Worm (Caenorhabditis elegans) whole organism, mixed stage, embryonic: Measurements from ENCODE around the gene sri-24.
"Not testable (repeated sequence)": the region's sequence is repeated elsewhere in the genome, so short reads cannot be mapped to it uniquely, and the experiment has no call there.

Experiments used
- M03D4.4 ChIP-seq: sonication (generic microtip); optimal IDR thresholded peaks from 2 replicates; lab custom pipeline; 2017; ENCODE audit warnings: mild to moderate bottlenecking, missing genetic modification characterization, missing compliant biosample characterization
- blmp-1 ChIP-seq: fragments of 150-350 bp; optimal IDR thresholded peaks from 2 replicates; lab custom pipeline; 2014; ENCODE audit warnings: missing biosample characterization, missing genetic modification characterization
- ceh-39 ChIP-seq: fragments of 150-350 bp; optimal IDR thresholded peaks from 2 replicates; lab custom pipeline; 2014; ENCODE audit warnings: missing biosample characterization, missing genetic modification characterization
- ceh-43 ChIP-seq: fragments of 200-800 bp; sonication (Bioruptor generic); optimal IDR thresholded peaks from 2 replicates; lab custom pipeline; 2018; ENCODE audit warnings: mild to moderate bottlenecking, missing genetic modification characterization, moderate library complexity, missing compliant biosample characterization
- ceh-83 ChIP-seq: fragments of 200-800 bp; sonication (Bioruptor generic); optimal IDR thresholded peaks from 2 replicates; lab custom pipeline; 2018; ENCODE audit warnings: mild to moderate bottlenecking, missing genetic modification characterization, missing compliant biosample characterization
- ces-1 ChIP-seq: fragments of 150-350 bp; optimal IDR thresholded peaks from 2 replicates; lab custom pipeline; 2014; ENCODE audit warnings: missing biosample characterization, missing genetic modification reagents, missing genetic modification characterization
- cnd-1 ChIP-seq: fragments of 200-800 bp; sonication (Bioruptor generic); optimal IDR thresholded peaks from 2 replicates; lab custom pipeline; 2018; ENCODE audit warnings: mild to moderate bottlenecking, missing genetic modification characterization, missing compliant biosample characterization
- drap-1 ChIP-seq: fragments of 200-800 bp; sonication (Bioruptor generic); optimal IDR thresholded peaks from 3 replicates; lab custom pipeline; 2018; ENCODE audit warnings: mild to moderate bottlenecking, missing genetic modification characterization, missing compliant biosample characterization
- elt-1 ChIP-seq: sonication (generic microtip); optimal IDR thresholded peaks from 2 replicates; lab custom pipeline; 2017; ENCODE audit warnings: missing genetic modification characterization, mild to moderate bottlenecking, missing compliant biosample characterization, antibody characterized with exemption, moderate library complexity, borderline replicate concordance; ENCODE audit not compliant: insufficient read depth
- elt-3 ChIP-seq: fragments of 150-350 bp; optimal IDR thresholded peaks from 2 replicates; lab custom pipeline; 2014; ENCODE audit warnings: missing biosample characterization, missing genetic modification characterization
- flh-1 ChIP-seq: fragments of 200-800 bp; sonication (Bioruptor generic); optimal IDR thresholded peaks from 2 replicates; lab custom pipeline; 2018; ENCODE audit warnings: mild to moderate bottlenecking, missing genetic modification characterization, moderate library complexity, missing compliant biosample characterization
- hlh-1 ChIP-seq: fragments of 150-350 bp; optimal IDR thresholded peaks from 2 replicates; lab custom pipeline; 2014; ENCODE audit warnings: missing biosample characterization, missing genetic modification reagents, missing genetic modification characterization
- lin-13 ChIP-seq: fragments of 150-350 bp; optimal IDR thresholded peaks from 2 replicates; lab custom pipeline; 2014; ENCODE audit warnings: missing biosample characterization, missing genetic modification characterization
- lin-32 ChIP-seq: fragments of 200-800 bp; sonication (Bioruptor generic); optimal IDR thresholded peaks from 2 replicates; lab custom pipeline; 2018; ENCODE audit warnings: mild to moderate bottlenecking, missing genetic modification characterization, missing compliant biosample characterization
- lsy-2 ChIP-seq: fragments of 150-350 bp; optimal IDR thresholded peaks from 2 replicates; lab custom pipeline; 2014; ENCODE audit warnings: missing biosample characterization, missing genetic modification characterization
- mep-1 ChIP-seq: fragments of 150-350 bp; optimal IDR thresholded peaks from 2 replicates; lab custom pipeline; 2017; ENCODE audit warnings: missing biosample characterization, missing genetic modification reagents, missing genetic modification characterization, inconsistent platforms
- mls-2 ChIP-seq: sonication (generic microtip); optimal IDR thresholded peaks from 2 replicates; lab custom pipeline; 2016; ENCODE audit warnings: mild to moderate bottlenecking, missing genetic modification characterization, moderate library complexity, missing compliant biosample characterization
- nhr-12 ChIP-seq: fragments of 150-350 bp; optimal IDR thresholded peaks from 2 replicates; lab custom pipeline; 2014; ENCODE audit warnings: missing biosample characterization, missing genetic modification characterization
- nhr-2 ChIP-seq: fragments of 150-350 bp; optimal IDR thresholded peaks from 2 replicates; lab custom pipeline; 2014; ENCODE audit warnings: missing biosample characterization, missing genetic modification characterization
- nhr-237 ChIP-seq: fragments of 150-350 bp; optimal IDR thresholded peaks from 2 replicates; lab custom pipeline; 2014; ENCODE audit warnings: missing biosample characterization, missing genetic modification characterization
- nhr-28 ChIP-seq: fragments of 150-350 bp; optimal IDR thresholded peaks from 2 replicates; lab custom pipeline; 2014; ENCODE audit warnings: missing biosample characterization, missing genetic modification characterization
- nhr-76 ChIP-seq: sonication (generic microtip); optimal IDR thresholded peaks from 2 replicates; lab custom pipeline; 2017; ENCODE audit warnings: missing biosample characterization, missing genetic modification characterization
- pha-4 ChIP-seq: fragments of 150-350 bp; optimal IDR thresholded peaks from 2 replicates; lab custom pipeline; 2018; ENCODE audit warnings: missing biosample characterization, missing genetic modification reagents, missing genetic modification characterization
- sem-2 ChIP-seq: fragments of 200-800 bp; sonication (Bioruptor generic); optimal IDR thresholded peaks from 2 replicates; lab custom pipeline; 2018; ENCODE audit warnings: mild to moderate bottlenecking, missing genetic modification characterization, missing compliant biosample characterization
- snpc-4 ChIP-seq: fragments of 150-350 bp; optimal IDR thresholded peaks from 2 replicates; lab custom pipeline; 2014; ENCODE audit warnings: missing biosample characterization, missing genetic modification characterization
- sptf-1 ChIP-seq: sonication (generic microtip); optimal IDR thresholded peaks from 2 replicates; lab custom pipeline; 2017; ENCODE audit warnings: mild to moderate bottlenecking, missing genetic modification characterization, moderate library complexity, missing compliant biosample characterization
- tbx-8 ChIP-seq: fragments of 200-800 bp; sonication (Bioruptor generic); optimal IDR thresholded peaks from 2 replicates; lab custom pipeline; 2018; ENCODE audit warnings: mild to moderate bottlenecking, missing genetic modification characterization, moderate library complexity, missing compliant biosample characterization
- unc-120 ChIP-seq: sonication (generic microtip); optimal IDR thresholded peaks from 2 replicates; lab custom pipeline; 2017; ENCODE audit warnings: missing genetic modification characterization, missing compliant biosample characterization; ENCODE audit not compliant: poor library complexity, severe bottlenecking
- unc-62 ChIP-seq: fragments of 150-350 bp; optimal IDR thresholded peaks from 2 replicates; lab custom pipeline; 2014; ENCODE audit warnings: missing biosample characterization, missing genetic modification reagents, missing genetic modification characterization
- zip-8 ChIP-seq: fragments of 150-350 bp; optimal IDR thresholded peaks from 2 replicates; lab custom pipeline; 2014; ENCODE audit warnings: missing biosample characterization, missing genetic modification characterization
- ztf-11 ChIP-seq: fragments of 150-350 bp; optimal IDR thresholded peaks from 2 replicates; lab custom pipeline; 2014; ENCODE audit warnings: missing biosample characterization, missing genetic modification characterization

sri-24 gene

DNA sequence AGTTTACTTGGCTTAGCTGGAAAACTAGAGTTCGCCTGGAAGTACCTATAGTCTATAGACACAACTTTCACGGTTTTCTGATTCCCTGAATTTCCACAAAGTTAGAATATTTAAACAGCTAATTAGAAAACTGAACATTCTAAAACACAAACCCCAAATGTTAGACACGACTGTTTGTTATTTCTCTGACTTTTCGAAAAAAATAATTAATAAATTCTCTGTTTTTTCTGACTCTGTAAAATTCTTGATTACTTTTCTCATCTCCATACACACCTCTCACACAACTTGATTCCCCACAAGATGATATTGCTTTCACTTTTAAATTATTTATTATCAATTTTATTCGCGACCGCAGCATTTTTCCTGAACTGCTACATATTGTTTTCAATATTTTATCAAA is 41.6 kb downstream of the sri-24 start, which contains the start of gene srbc-75:
Gene srbc-75 (plus strand): TSS at position 301 of the 400 bp plus-strand sequence.
- TF ChIP-seq ztf-11 (tag; lab: Kevin White, UChicago), result no peak
- no peak for TF ChIP-seq cnd-1 (tag; lab: Kevin White, UChicago)
- TF ChIP-seq sptf-1, result no peak
- TF ChIP-seq ceh-83 (GFP tag; lab: Kevin White, UChicago), result no peak
- TF ChIP-seq ces-1 (GFP tag; lab: Kevin White, UChicago), result no peak
- TF ChIP-seq unc-62 (GFP tag; lab: Kevin White, UChicago), result no peak
- no peak for TF ChIP-seq lin-13 (tag; lab: Kevin White, UChicago)
- TF ChIP-seq sem-2, result no peak
- TF ChIP-seq lin-32, result no peak
- no peak for TF ChIP-seq drap-1 (GFP tag; lab: Kevin White, UChicago)
- TF ChIP-seq tbx-8 (GFP tag; lab: Kevin White, UChicago), result no peak
- TF ChIP-seq unc-120, result no peak
- no peak for TF ChIP-seq snpc-4 (tag; lab: Kevin White, UChicago)
- no peak for TF ChIP-seq elt-1 (tag; lab: Kevin White, UChicago)
- no peak for TF ChIP-seq zip-8 (tag; lab: Kevin White, UChicago)
- no peak for TF ChIP-seq ceh-39
- no peak for TF ChIP-seq pha-4 (tag; lab: Kevin White, UChicago)
- no peak for TF ChIP-seq mep-1 (tag; lab: Kevin White, UChicago)
- TF ChIP-seq blmp-1 (tag; lab: Kevin White, UChicago), result no peak
- no peak for TF ChIP-seq elt-3 (tag; lab: Kevin White, UChicago)
- TF ChIP-seq, all 35 proteins: peak for 0

DNA sequence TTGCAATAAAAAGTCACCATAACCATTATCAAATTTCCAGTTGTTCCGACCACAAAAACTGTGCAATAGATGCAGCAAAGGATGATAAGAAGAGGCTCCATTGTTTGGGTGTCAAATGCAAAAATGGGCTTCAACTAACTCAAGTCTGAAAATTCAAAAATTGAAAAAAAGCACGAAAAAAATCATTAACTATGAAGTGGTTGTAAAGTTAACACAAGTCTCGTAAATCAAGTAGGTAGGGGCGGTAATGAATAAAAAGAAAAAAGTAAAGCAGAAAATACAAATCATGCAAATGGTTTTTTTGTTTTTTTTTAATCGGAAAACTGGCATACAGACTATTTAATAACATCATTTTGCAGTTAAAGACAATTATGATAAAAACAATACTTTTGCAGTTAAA is 44.7 kb downstream of the sri-24 start, which contains the start of gene srsx-39:
Gene srsx-39 (minus strand): TSS at position 101 of the 400 bp plus-strand sequence.
- TF ChIP-seq cnd-1 (tag; lab: Kevin White, UChicago); unc-62 (GFP tag; lab: Kevin White, UChicago); nhr-12 (tag; lab: Kevin White, UChicago): not testable (repeated sequence)

DNA sequence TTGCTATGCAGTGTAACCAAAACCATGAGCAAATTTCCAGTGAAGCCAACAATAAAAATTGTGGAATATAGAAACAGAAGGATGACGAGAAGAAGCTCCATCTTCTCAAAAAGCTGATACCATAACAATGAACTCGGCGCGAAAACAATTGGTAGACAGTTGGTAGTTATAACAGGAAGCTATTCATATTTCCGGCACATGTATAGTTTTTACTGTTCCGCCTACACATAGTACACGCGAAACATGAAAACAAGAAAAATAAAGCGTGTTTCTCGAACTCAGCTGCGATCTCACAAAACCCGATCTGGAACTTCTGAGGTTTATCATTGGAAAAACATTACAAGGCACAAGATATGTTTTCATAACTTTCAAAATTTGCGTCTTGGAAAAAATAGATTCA is 47.1 kb downstream of the sri-24 start, which contains the start of gene srsx-37:
Gene srsx-37 (minus strand): TSS at position 101 of the 400 bp plus-strand sequence.
- TF ChIP-seq mls-2 (tag; lab: Kevin White, UChicago) (no peak), nhr-28 (tag; lab: Kevin White, UChicago) (no peak), unc-120 (no peak), nhr-237 (tag; lab: Kevin White, UChicago) (no peak), zip-8 (tag; lab: Kevin White, UChicago) (no peak), lin-32 (no peak), blmp-1 (tag; lab: Kevin White, UChicago) (no peak), M03D4.4 (tag; lab: Kevin White, UChicago) (no peak), cnd-1 (tag; lab: Kevin White, UChicago) (no peak), flh-1 (GFP tag; lab: Kevin White, UChicago) (no peak), hlh-1 (tag; lab: Kevin White, UChicago) (no peak)

DNA sequence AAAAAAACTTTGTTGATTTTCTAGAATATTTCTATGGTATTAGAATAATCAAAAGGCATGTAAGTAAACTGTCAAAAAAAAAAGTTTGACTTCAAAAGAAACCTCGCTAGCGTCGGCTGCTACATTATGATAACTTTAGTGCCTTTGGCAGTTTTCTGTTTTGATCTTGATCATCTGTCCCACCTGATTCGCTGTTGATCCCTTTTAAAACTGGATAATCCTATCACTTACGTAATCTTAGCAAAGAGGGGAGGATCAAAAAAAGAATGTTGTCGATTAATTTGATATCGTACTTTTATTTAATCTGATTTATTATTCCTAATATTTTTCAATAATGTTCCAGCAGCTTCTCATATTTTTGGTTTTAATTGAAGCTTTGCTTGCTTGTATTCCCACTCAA is 47.9 kb downstream of the sri-24 start, which contains the start of gene M01B2.8:
Gene M01B2.8 (plus strand): TSS at position 301 of the 400 bp plus-strand sequence.
- TF ChIP-seq M03D4.4 (tag; lab: Kevin White, UChicago), result no peak
- TF ChIP-seq nhr-28 (tag; lab: Kevin White, UChicago), result no peak
- TF ChIP-seq lin-13 (tag; lab: Kevin White, UChicago), result no peak
- TF ChIP-seq blmp-1 (tag; lab: Kevin White, UChicago), result no peak
- TF ChIP-seq ceh-43 (GFP tag; lab: Kevin White, UChicago), result no peak
- no peak for TF ChIP-seq ces-1 (GFP tag; lab: Kevin White, UChicago)
- no peak for TF ChIP-seq nhr-2 (tag; lab: Kevin White, UChicago)
- TF ChIP-seq unc-120, result no peak
- no peak for TF ChIP-seq lin-32
- TF ChIP-seq unc-62 (GFP tag; lab: Kevin White, UChicago), result no peak
- no peak for TF ChIP-seq nhr-76
- no peak for TF ChIP-seq zip-8 (tag; lab: Kevin White, UChicago)
- no peak for TF ChIP-seq lsy-2 (tag; lab: Kevin White, UChicago)
- TF ChIP-seq cnd-1 (tag; lab: Kevin White, UChicago), result no peak
- TF ChIP-seq mep-1 (tag; lab: Kevin White, UChicago), result no peak
- no peak for TF ChIP-seq hlh-1 (tag; lab: Kevin White, UChicago)
- TF ChIP-seq pha-4 (tag; lab: Kevin White, UChicago), result no peak
- no peak for TF ChIP-seq flh-1 (GFP tag; lab: Kevin White, UChicago)
- no peak for TF ChIP-seq snpc-4 (tag; lab: Kevin White, UChicago)
- TF ChIP-seq, all 35 proteins: peak for 0
